Fruit fly (Drosophila melanogaster): ENCODE data around the gene Mat89Ba.

Gene Mat89Ba

dm6 chr3R:16249829-16250814 lies 22.1 kb downstream of the Mat89Ba start (continued):
- TF ChIP-seq CG31365 (tag; optimal IDR thresholded peaks at IDR 0.05): peak; percentile 6
- TF ChIP-seq cato (GFP tag; optimal IDR thresholded peaks at IDR 0.05; ENCODE audit: borderline replicate concordance): no peak
- no peak for TF ChIP-seq CG1024 (GFP tag; IDR thresholded peaks at IDR 0.05)
- TF ChIP-seq caup (GFP tag; optimal IDR thresholded peaks at IDR 0.05; ENCODE audit: severe bottlenecking): peak; percentile 50
- TF ChIP-seq HLH3B (GFP tag; IDR thresholded peaks at IDR 0.05): no peak
- no peak for TF ChIP-seq sc (optimal IDR thresholded peaks at IDR 0.05)
- TF ChIP-seq sc (GFP tag; optimal IDR thresholded peaks at IDR 0.05): no peak
- no peak for TF ChIP-seq Ptx1 (GFP tag; IDR thresholded peaks at IDR 0.05)
- no peak for TF ChIP-seq CG18764 (GFP tag; optimal IDR thresholded peaks at IDR 0.05)
- TF ChIP-seq toy (GFP tag; IDR thresholded peaks at IDR 0.05): no peak
- no peak for TF ChIP-seq CG11247 (GFP tag; IDR thresholded peaks at IDR 0.05)
- TF ChIP-seq CG1792 (GFP tag; optimal IDR thresholded peaks at IDR 0.05): no peak
- peak; percentile 30 for TF ChIP-seq ERR (GFP tag; optimal IDR thresholded peaks at IDR 0.05)
- no peak for TF ChIP-seq Awh (GFP tag; IDR thresholded peaks at IDR 0.05)
- peak; percentile 20 for TF ChIP-seq Asciz (GFP tag; optimal IDR thresholded peaks at IDR 0.05)
- peak; percentile 73 for TF ChIP-seq CG17912 (GFP tag; optimal IDR thresholded peaks at IDR 0.05)
- TF ChIP-seq otp (GFP tag; IDR thresholded peaks at IDR 0.05): no peak
- no peak for TF ChIP-seq CG6254 (GFP tag; optimal IDR thresholded peaks at IDR 0.05)
- no peak for TF ChIP-seq Poxn (GFP tag; IDR thresholded peaks at IDR 0.05)
- no peak for TF ChIP-seq Gsc (GFP tag; IDR thresholded peaks at IDR 0.05)
- TF ChIP-seq CG17328 (GFP tag; IDR thresholded peaks at IDR 0.05): no peak
- peak; percentile 63 for TF ChIP-seq CG2120 (GFP tag; optimal IDR thresholded peaks at IDR 0.05)
- peak; percentile 49 for TF ChIP-seq CG4328 (GFP tag; optimal IDR thresholded peaks at IDR 0.05)
- peak; percentile 7 for TF ChIP-seq CG11398 (GFP tag; optimal IDR thresholded peaks at IDR 0.05)
- no peak for TF ChIP-seq da (GFP tag; optimal IDR thresholded peaks at IDR 0.05)
- TF ChIP-seq Lim3 (GFP tag; IDR thresholded peaks at IDR 0.05): no peak
- no peak for TF ChIP-seq CG2202 (tag; optimal IDR thresholded peaks at IDR 0.05)
- TF ChIP-seq jigr1 (GFP tag; IDR thresholded peaks at IDR 0.05): no peak
- peak; percentile 64 for TF ChIP-seq sug (tag; optimal IDR thresholded peaks at IDR 0.05)
- peak; percentile 30 for TF ChIP-seq scrt (GFP tag; optimal IDR thresholded peaks at IDR 0.05)
- peak; percentile 76 for TF ChIP-seq corto (GFP tag; optimal IDR thresholded peaks at IDR 0.05)
- TF ChIP-seq CG13123 (GFP tag; optimal IDR thresholded peaks at IDR 0.05): no peak
- TF ChIP-seq B-H1 (GFP tag; IDR thresholded peaks at IDR 0.05): no peak
- peak in 1 of 3 experiments; percentile 60 for TF ChIP-seq Stat92E (GFP tag; optimal IDR thresholded peaks at IDR 0.05)
- no peak for TF ChIP-seq Mad (GFP tag; optimal IDR thresholded peaks at IDR 0.05)
- no peak for TF ChIP-seq ato (GFP tag; IDR thresholded peaks at IDR 0.05; ENCODE audit: partially characterized antibody)
- peak; percentile 4 to 82 for TF ChIP-seq Pdp1 (GFP tag; optimal IDR thresholded peaks at IDR 0.05)
- TF ChIP-seq CG16813 (GFP tag; IDR thresholded peaks at IDR 0.05; ENCODE audit: partially characterized antibody): no peak
- no peak for TF ChIP-seq CG17802 (tag; optimal IDR thresholded peaks at IDR 0.05)
- TF ChIP-seq dpn (GFP tag; optimal IDR thresholded peaks at IDR 0.05): peak in 1 of 2 experiments; percentile 23
- no peak for TF ChIP-seq CG7357 (GFP tag; IDR thresholded peaks at IDR 0.05)
- TF ChIP-seq E2f1 (GFP tag; IDR thresholded peaks at IDR 0.05): no peak
- peak; percentile 29 for TF ChIP-seq CG11723 (GFP tag; optimal IDR thresholded peaks at IDR 0.05)
- no peak for TF ChIP-seq CG11093 (GFP tag; IDR thresholded peaks at IDR 0.05)
- peak; percentile 39 for TF ChIP-seq CG12942 (GFP tag; optimal IDR thresholded peaks at IDR 0.05)
- TF ChIP-seq psq (GFP tag; optimal IDR thresholded peaks at IDR 0.05): peak; percentile 81
- no peak for TF ChIP-seq Hmx (GFP tag; optimal IDR thresholded peaks at IDR 0.05)
- peak; percentile 74 for TF ChIP-seq HmgZ (tag; optimal IDR thresholded peaks at IDR 0.05)
- no peak for TF ChIP-seq CG17186 (GFP tag; optimal IDR thresholded peaks at IDR 0.05)
